Worm (Caenorhabditis elegans) whole organism, L4 larva: ENCODE measurements around the gene gpcp-2.

Source experiments
- F10B5.3 ChIP-seq: sonication (generic microtip); optimal IDR thresholded peaks from 2 replicates; lab custom pipeline; 2016; ENCODE audit warnings: mild to moderate bottlenecking, missing genetic modification characterization, missing compliant biosample characterization
- F26F4.8 ChIP-seq: fragments of 200-800 bp; sonication (Bioruptor generic); conservative IDR thresholded peaks from 2 replicates; pipeline ENCODE4 v1.3.6; 2022; ENCODE audit warnings: missing genetic modification characterization, missing compliant biosample characterization
- F37D6.2 ChIP-seq: sonication (generic microtip); optimal IDR thresholded peaks from 2 replicates; lab custom pipeline; 2016; ENCODE audit warnings: mild to moderate bottlenecking, missing genetic modification characterization, missing compliant biosample characterization
- F44E2.7 ChIP-seq: fragments of 200-800 bp; sonication (Bioruptor generic); IDR thresholded peaks from 2 replicates; pipeline ENCODE4 v2.1.2; 2022; ENCODE audit warnings: missing genetic modification characterization, missing compliant biosample characterization
- F49E8.2 ChIP-seq: sonication (generic microtip); optimal IDR thresholded peaks from 2 replicates; lab custom pipeline; 2016; ENCODE audit warnings: missing compliant biosample characterization, mild to moderate bottlenecking, missing genetic modification characterization, borderline replicate concordance
- T20F7.1 ChIP-seq: fragments of 200-800 bp; sonication (Bioruptor generic); optimal IDR thresholded peaks from 2 replicates; lab custom pipeline; 2018; ENCODE audit warnings: mild to moderate bottlenecking, missing genetic modification characterization, missing compliant biosample characterization
- Y105C5A.15 ChIP-seq: fragments of 200-800 bp; sonication (Bioruptor generic); IDR thresholded peaks from 2 replicates; pipeline ENCODE4 v1.3.6; 2022; ENCODE audit warnings: missing genetic modification characterization, missing compliant biosample characterization
- Y5F2A.4 ChIP-seq: fragments of 200-800 bp; sonication (Bioruptor generic); optimal IDR thresholded peaks from 2 replicates; lab custom pipeline; 2018; ENCODE audit warnings: mild to moderate bottlenecking, missing genetic modification characterization, missing compliant biosample characterization
- Y75B8A.6 ChIP-seq: fragments of 200-800 bp; sonication (Bioruptor generic); IDR thresholded peaks from 2 replicates; pipeline ENCODE4 v1.3.6; 2022; ENCODE audit warnings: missing genetic modification reagents, missing genetic modification characterization, missing compliant biosample characterization
- ZK337.2 ChIP-seq: fragments of 200-800 bp; sonication (Bioruptor generic); IDR thresholded peaks from 2 replicates; pipeline ENCODE4 v1.3.6; 2022; ENCODE audit warnings: missing genetic modification reagents, missing genetic modification characterization, missing compliant biosample characterization
- aha-1 ChIP-seq: fragments of 150-350 bp; peaks from one replicate; lab custom pipeline; 2014; ENCODE audit warnings: missing biosample characterization, missing genetic modification characterization
- ama-1 ChIP-seq: fragments of 150-350 bp; optimal IDR thresholded peaks from 2 replicates; lab custom pipeline; 2014; ENCODE audit warnings: inconsistent platforms, mixed read lengths
- arid-1 ChIP-seq: fragments of 200-800 bp; sonication (Bioruptor generic); conservative IDR thresholded peaks from 2 replicates; pipeline ENCODE4 v1.3.6; 2022; ENCODE audit warnings: missing genetic modification reagents, missing genetic modification characterization, missing compliant biosample characterization
- attf-4 ChIP-seq: sonication (generic microtip); optimal IDR thresholded peaks from 3 replicates; lab custom pipeline; 2017; ENCODE audit warnings: missing biosample characterization, missing genetic modification characterization
- ceh-20 ChIP-seq: fragments of 200-800 bp; sonication (Bioruptor generic); IDR thresholded peaks from 2 replicates; pipeline ENCODE4 v1.3.6; 2022; ENCODE audit warnings: missing genetic modification reagents, missing genetic modification characterization, missing compliant biosample characterization
- ceh-28 ChIP-seq: fragments of 150-350 bp; optimal IDR thresholded peaks from 2 replicates; lab custom pipeline; 2014; ENCODE audit warnings: missing biosample characterization, missing genetic modification reagents, missing genetic modification characterization
- ceh-82 ChIP-seq: sonication (generic microtip); optimal IDR thresholded peaks from 2 replicates; lab custom pipeline; 2017; ENCODE audit warnings: missing biosample characterization, missing genetic modification characterization
- cey-2 ChIP-seq: sonication (generic microtip); optimal IDR thresholded peaks from 3 replicates; lab custom pipeline; 2017; ENCODE audit warnings: missing genetic modification characterization, mild to moderate bottlenecking, missing compliant biosample characterization, antibody characterized with exemption, borderline replicate concordance; ENCODE audit not compliant: insufficient read depth
- daf-8 ChIP-seq: fragments of 200-800 bp; sonication (Bioruptor generic); IDR thresholded peaks from 2 replicates; pipeline ENCODE4 v1.3.6; 2022; ENCODE audit warnings: missing genetic modification characterization, missing compliant biosample characterization
- duxl-1 ChIP-seq: sonication (generic microtip); optimal IDR thresholded peaks from 2 replicates; lab custom pipeline; 2016; ENCODE audit warnings: mild to moderate bottlenecking, missing genetic modification characterization, moderate library complexity, missing compliant biosample characterization; ENCODE audit not compliant: poor library complexity
- egl-27 ChIP-seq: sonication (generic microtip); optimal IDR thresholded peaks from 3 replicates; lab custom pipeline; 2017; ENCODE audit warnings: missing biosample characterization, missing genetic modification reagents, missing genetic modification characterization
- egl-43 ChIP-seq: fragments of 200-800 bp; sonication (Bioruptor generic); IDR thresholded peaks from 2 replicates; pipeline ENCODE4 v1.3.6; 2022; ENCODE audit warnings: missing genetic modification reagents, missing genetic modification characterization, missing compliant biosample characterization
- hlh-11 ChIP-seq: fragments of 200-800 bp; sonication (Bioruptor generic); optimal IDR thresholded peaks from 2 replicates; lab custom pipeline; 2018; ENCODE audit warnings: mild to moderate bottlenecking, missing genetic modification characterization, missing compliant biosample characterization
- hlh-30 ChIP-seq: sonication (generic microtip); optimal IDR thresholded peaks from 2 replicates; lab custom pipeline; 2017; ENCODE audit warnings: antibody characterized with exemption, mild to moderate bottlenecking, missing genetic modification characterization, missing compliant biosample characterization; ENCODE audit not compliant: insufficient read depth
- hmg-1.1 ChIP-seq: fragments of 200-800 bp; sonication (Bioruptor generic); IDR thresholded peaks from 2 replicates; pipeline ENCODE4 v1.3.6; 2022; ENCODE audit warnings: missing genetic modification reagents, missing genetic modification characterization, missing compliant biosample characterization
- jun-1 ChIP-seq: fragments of 150-350 bp; optimal IDR thresholded peaks from 2 replicates; lab custom pipeline; 2014; ENCODE audit warnings: missing biosample characterization, missing genetic modification reagents, missing genetic modification characterization
- lin-15B ChIP-seq: fragments of 150-350 bp; sonication (generic microtip); optimal IDR thresholded peaks from 3 replicates; lab custom pipeline; 2014; ENCODE audit warnings: missing biosample characterization, missing genetic modification characterization
- lin-29 ChIP-seq: fragments of 200-800 bp; sonication (Bioruptor generic); IDR thresholded peaks from 2 replicates; pipeline ENCODE4 v1.3.6; 2022; ENCODE audit warnings: missing genetic modification reagents, missing genetic modification characterization, missing compliant biosample characterization
- lin-39 ChIP-seq: fragments of 150-350 bp; optimal IDR thresholded peaks from 2 replicates; lab custom pipeline; 2014; ENCODE audit warnings: missing biosample characterization, missing genetic modification reagents, missing genetic modification characterization
- lir-3 ChIP-seq: sonication (generic microtip); optimal IDR thresholded peaks from 2 replicates; lab custom pipeline; 2016; ENCODE audit warnings: mild to moderate bottlenecking, missing genetic modification characterization, missing compliant biosample characterization
- lsy-2 ChIP-seq, 2 experiments: fragments of 150-350 bp in 1 of 2; sonication (generic microtip) in 1 of 2; optimal IDR thresholded peaks; 2 replicates each; lab custom pipeline; 2014 to 2017; ENCODE audit warnings: missing biosample characterization in 2 of 2, missing genetic modification characterization in 2 of 2
- mdl-1 ChIP-seq, 2 experiments: fragments of 150-350 bp in 1 of 2; sonication (generic microtip) in 1 of 2; optimal IDR thresholded peaks; 2 replicates each; lab custom pipeline; 2014 to 2017; ENCODE audit warnings: missing biosample characterization in 2 of 2, missing genetic modification characterization in 2 of 2
- mdt-29 ChIP-seq: fragments of 200-800 bp; sonication (Bioruptor generic); IDR thresholded peaks from 2 replicates; pipeline ENCODE4 v1.3.6; 2022; ENCODE audit warnings: missing genetic modification reagents, missing genetic modification characterization, missing compliant biosample characterization
- mxl-2 ChIP-seq: fragments of 200-800 bp; sonication (Bioruptor generic); conservative IDR thresholded peaks from 2 replicates; pipeline ENCODE4 v1.3.6; 2022; ENCODE audit warnings: missing genetic modification reagents, missing genetic modification characterization, missing compliant biosample characterization
- nhr-11 ChIP-seq: fragments of 150-350 bp; optimal IDR thresholded peaks from 2 replicates; lab custom pipeline; 2014; ENCODE audit warnings: missing biosample characterization, missing genetic modification characterization
- nhr-111 ChIP-seq: fragments of 200-800 bp; sonication (Bioruptor generic); optimal IDR thresholded peaks from 2 replicates; lab custom pipeline; 2018; ENCODE audit warnings: mild to moderate bottlenecking, missing genetic modification characterization, missing compliant biosample characterization
- nhr-25 ChIP-seq: sonication (generic microtip); optimal IDR thresholded peaks from 2 replicates; lab custom pipeline; 2017; ENCODE audit warnings: missing genetic modification characterization, mild to moderate bottlenecking, missing compliant biosample characterization, antibody characterized with exemption, moderate library complexity, borderline replicate concordance; ENCODE audit not compliant: insufficient read depth
- nhr-42 ChIP-seq: fragments of 200-800 bp; sonication (Bioruptor generic); IDR thresholded peaks from 2 replicates; pipeline ENCODE4 v1.3.6; 2022; ENCODE audit warnings: missing genetic modification characterization, missing compliant biosample characterization
- pha-4 ChIP-seq, 2 experiments: fragments of 150-350 bp in 1 of 2; fragments of 200-800 bp in 1 of 2; sonication (Bioruptor generic) in 1 of 2; IDR thresholded peaks in 1 of 2; optimal IDR thresholded peaks in 1 of 2; 2 replicates each; pipeline versions ENCODE4 v1.3.6 to Lab custom; 2014 to 2022; ENCODE audit warnings: missing genetic modification characterization in 2 of 2, missing genetic modification reagents in 2 of 2, missing biosample characterization in 1 of 2, missing compliant biosample characterization in 1 of 2
- php-3 ChIP-seq: fragments of 200-800 bp; sonication (Bioruptor generic); IDR thresholded peaks from 2 replicates; pipeline ENCODE4 v1.3.6; 2022; ENCODE audit warnings: missing genetic modification reagents, missing genetic modification characterization, missing compliant biosample characterization
- pqm-1 ChIP-seq: sonication (generic microtip); optimal IDR thresholded peaks from 2 replicates; lab custom pipeline; 2017; ENCODE audit warnings: missing biosample characterization, missing genetic modification characterization
- saeg-2 ChIP-seq: fragments of 200-800 bp; sonication (Bioruptor generic); IDR thresholded peaks from 2 replicates; pipeline ENCODE4 v1.3.6; 2022; ENCODE audit warnings: missing genetic modification reagents, missing genetic modification characterization, missing compliant biosample characterization
- snpc-4 ChIP-seq: fragments of 150-350 bp; optimal IDR thresholded peaks from 2 replicates; lab custom pipeline; 2014; ENCODE audit warnings: missing biosample characterization, missing genetic modification characterization
- spr-3 ChIP-seq: fragments of 200-800 bp; sonication (Bioruptor generic); optimal IDR thresholded peaks from 2 replicates; lab custom pipeline; 2018; ENCODE audit warnings: mild to moderate bottlenecking, missing genetic modification characterization, missing compliant biosample characterization
- tag-97 ChIP-seq: fragments of 200-800 bp; sonication (Bioruptor generic); IDR thresholded peaks from 2 replicates; pipeline ENCODE4 v1.3.6; 2022; ENCODE audit warnings: missing genetic modification characterization, missing compliant biosample characterization
- unc-130 ChIP-seq: sonication (generic microtip); optimal IDR thresholded peaks from 2 replicates; lab custom pipeline; 2016; ENCODE audit warnings: missing genetic modification reagents, missing genetic modification characterization, missing compliant biosample characterization
- unc-62 ChIP-seq, 3 experiments: fragments of 150-350 bp in 1 of 3; sonication (generic microtip); optimal IDR thresholded peaks in 2 of 3; peaks in 1 of 3; 1 replicate in 1 of 3; 2 replicates in 2 of 3; lab custom pipeline; 2014 to 2017; ENCODE audit warnings: missing biosample characterization in 3 of 3, missing genetic modification characterization in 3 of 3, missing genetic modification reagents in 3 of 3, missing genotype in 1 of 3
- zfp-2 ChIP-seq: sonication (generic microtip); optimal IDR thresholded peaks from 2 replicates; lab custom pipeline; 2016; ENCODE audit warnings: mild to moderate bottlenecking, missing genetic modification characterization, missing compliant biosample characterization
- zip-2 ChIP-seq: fragments of 150-350 bp; optimal IDR thresholded peaks from 2 replicates; lab custom pipeline; 2014; ENCODE audit warnings: missing biosample characterization, missing genetic modification characterization

gpcp-2 gene

ce11 chrII:8028246-8028694 is 44.9 kb downstream of the gpcp-2 start (continued):
- TF ChIP-seq Y5F2A.4 (GFP tag; lab: Kevin White, UChicago) (no peak), snpc-4 (tag; lab: Kevin White, UChicago) (no peak), egl-27 (tag; lab: Kevin White, UChicago) (no peak), daf-8 (GFP tag; lab: Robert Waterston, UW) (0 out of 2 replicates have a peak, but pooled peaks have one; percentile 15), F44E2.7 (GFP tag; lab: Robert Waterston, UW) (no peak), ZK337.2 (GFP tag; lab: Robert Waterston, UW) (peak; percentile 43; the same call in 1 of the 2 replicates), cey-2 (tag; lab: Kevin White, UChicago) (no peak), ceh-28 (tag; lab: Kevin White, UChicago) (peak; percentile 48), ceh-82 (tag; lab: Kevin White, UChicago) (no peak), F49E8.2 (tag; lab: Kevin White, UChicago) (no peak), duxl-1 (peak; percentile 60), F37D6.2 (tag; lab: Kevin White, UChicago) (peak; percentile 89), lin-39 (tag; lab: Kevin White, UChicago) (no peak), nhr-25 (peak; percentile 86), ceh-20 (GFP tag; lab: Robert Waterston, UW) (peak; percentile 93), lin-15B (peak; percentile 55), unc-130 (GFP tag; lab: Kevin White, UChicago) (no peak), mdl-1 (tag; optimal IDR thresholded peaks at IDR 0.05; lab: Kevin White, UChicago) (peak; percentile 52 to 81), egl-43 (peak; percentile 93), attf-4 (tag; lab: Kevin White, UChicago) (no peak), Y105C5A.15 (no peak), saeg-2 (peak; percentile 84; the same call in 1 of the 2 replicates), pha-4 (GFP tag; IDR thresholded peaks at IDR 0.05; lab: Robert Waterston, UW) (peak; percentile 83; the same call in 1 of the 2 replicates), pha-4 (tag; optimal IDR thresholded peaks at IDR 0.05; lab: Kevin White, UChicago) (no peak), F10B5.3 (tag; lab: Kevin White, UChicago) (peak; percentile 82), tag-97 (GFP tag; lab: Robert Waterston, UW) (no peak), hmg-1.1 (GFP tag; lab: Robert Waterston, UW) (peak; percentile 97), unc-62 (GFP tag; optimal IDR thresholded peaks at IDR 0.05 in 1 of 2; lab: Kevin White, UChicago) (peak in 1 of 2 experiments; percentile 99), unc-62 (tag; optimal IDR thresholded peaks at IDR 0.05; lab: Kevin White, UChicago) (no peak), mxl-2 (GFP tag; lab: Robert Waterston, UW) (peak; percentile 54; the same call in 1 of the 2 replicates), mdt-29 (GFP tag; lab: Robert Waterston, UW) (peak; percentile 76), Y75B8A.6 (GFP tag; lab: Robert Waterston, UW) (0 out of 2 replicates have a peak, but pooled peaks have one; percentile 48), ama-1 (lab: Kevin White, UChicago) (no peak), hlh-11 (tag; lab: Kevin White, UChicago) (peak; percentile 97), php-3 (peak; percentile 77), T20F7.1 (GFP tag; lab: Kevin White, UChicago) (peak; percentile 88), lsy-2 (tag; optimal IDR thresholded peaks at IDR 0.05; lab: Kevin White, UChicago) (peak; percentile 65 to 81), zip-2 (peak; percentile 34), lir-3 (tag; lab: Kevin White, UChicago) (peak; percentile 98), spr-3 (GFP tag; lab: Kevin White, UChicago) (no peak), lin-29 (GFP tag; lab: Robert Waterston, UW) (no peak), nhr-11 (tag; lab: Kevin White, UChicago) (peak; percentile 68), jun-1 (tag; lab: Kevin White, UChicago) (peak; percentile 67), nhr-111 (GFP tag; lab: Kevin White, UChicago) (no peak), nhr-42 (GFP tag; lab: Robert Waterston, UW) (0 out of 2 replicates have a peak, but pooled peaks have one; percentile 62), hlh-30 (tag; lab: Kevin White, UChicago) (peak; percentile 87), arid-1 (GFP tag; lab: Robert Waterston, UW) (peak; percentile 76), zfp-2 (peak; percentile 72), aha-1 (peak; percentile 99), pqm-1 (tag; lab: Kevin White, UChicago) (peak; percentile 32), F26F4.8 (no peak)
